Worm (Caenorhabditis elegans) whole organism, L2 larva: Measurements from ENCODE around the gene C55A6.10.

ENCODE experiments used
- F13H6.1 ChIP-seq: sonication (generic microtip); optimal IDR thresholded peaks from 2 replicates; lab custom pipeline; 2016; ENCODE audit warnings: missing genetic modification characterization, missing compliant biosample characterization
- ZK546.5 ChIP-seq: sonication (generic microtip); optimal IDR thresholded peaks from 2 replicates; lab custom pipeline; 2017; ENCODE audit warnings: missing biosample characterization, missing genetic modification characterization
- ama-1 ChIP-seq: fragments of 150-350 bp; optimal IDR thresholded peaks from 2 replicates; lab custom pipeline; 2018; ENCODE audit warnings: inconsistent platforms
- elt-3 ChIP-seq: sonication (generic microtip); optimal IDR thresholded peaks from 2 replicates; lab custom pipeline; 2017; ENCODE audit warnings: missing biosample characterization, missing genetic modification characterization
- lin-13 ChIP-seq: fragments of 150-350 bp; optimal IDR thresholded peaks from 2 replicates; lab custom pipeline; 2014; ENCODE audit warnings: missing biosample characterization, missing genetic modification reagents, missing genetic modification characterization
- lin-39 ChIP-seq: fragments of 150-350 bp; optimal IDR thresholded peaks from 2 replicates; lab custom pipeline; 2014; ENCODE audit warnings: missing biosample characterization, missing genetic modification reagents, missing genetic modification characterization
- lsy-2 ChIP-seq, 2 experiments: fragments of 150-350 bp in 1 of 2; sonication (generic microtip) in 1 of 2; optimal IDR thresholded peaks; 2 replicates each; lab custom pipeline; 2014 to 2017; ENCODE audit warnings: missing biosample characterization in 2 of 2, missing genetic modification characterization in 2 of 2
- nhr-10 ChIP-seq: sonication (generic microtip); optimal IDR thresholded peaks from 2 replicates; lab custom pipeline; 2017; ENCODE audit warnings: missing biosample characterization, missing genetic modification characterization
- nhr-237 ChIP-seq: fragments of 150-350 bp; optimal IDR thresholded peaks from 2 replicates; lab custom pipeline; 2014; ENCODE audit warnings: missing biosample characterization, missing genetic modification characterization
- snpc-4 ChIP-seq: fragments of 150-350 bp; optimal IDR thresholded peaks from 2 replicates; lab custom pipeline; 2014; ENCODE audit warnings: missing biosample characterization, missing genetic modification characterization
- zag-1 ChIP-seq: fragments of 150-350 bp; optimal IDR thresholded peaks from 2 replicates; lab custom pipeline; 2014; ENCODE audit warnings: missing biosample characterization, missing genetic modification characterization
- ztf-4 ChIP-seq: fragments of 150-350 bp; optimal IDR thresholded peaks from 2 replicates; lab custom pipeline; 2014; ENCODE audit warnings: missing biosample characterization, missing genetic modification characterization

DNA sequence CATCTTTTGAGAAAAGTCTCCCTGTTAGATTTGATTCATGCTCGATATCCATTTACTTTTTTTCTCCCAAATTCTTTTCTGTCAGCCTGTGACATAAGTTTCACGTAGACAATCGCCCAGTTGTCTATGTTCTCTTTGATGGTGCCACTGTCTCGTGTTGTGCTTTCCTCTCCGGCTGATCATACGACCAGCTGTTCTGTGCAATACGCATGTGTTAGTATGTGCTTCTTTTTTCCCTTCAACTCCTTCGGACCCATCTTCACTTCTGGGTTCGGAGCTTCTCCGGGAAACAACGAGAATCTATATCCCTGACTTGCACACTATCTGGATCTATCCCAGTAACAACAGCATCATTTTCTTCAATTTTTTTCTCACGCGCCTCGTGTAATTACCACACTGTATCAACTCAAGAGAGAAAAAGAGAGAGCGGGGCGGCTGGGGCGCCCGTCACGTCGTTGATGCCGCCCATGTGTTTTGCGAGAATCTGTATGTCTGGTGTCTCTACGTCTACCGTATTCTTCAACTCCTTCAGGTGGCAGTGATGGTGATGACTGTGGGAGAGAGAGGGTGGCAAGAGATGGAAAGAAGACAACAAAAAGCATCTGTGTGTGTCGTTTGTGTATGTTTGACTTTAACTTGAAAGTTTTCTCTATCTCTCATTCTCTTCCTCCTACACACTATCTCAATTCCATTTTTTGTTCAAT, 26.8 kb downstream of the C55A6.10 start:
- no peak for TF ChIP-seq ama-1 (lab: Kevin White, UChicago)
- peak; percentile 38 for TF ChIP-seq ztf-4 (tag; lab: Kevin White, UChicago)
- no peak for TF ChIP-seq ZK546.5
- TF ChIP-seq zag-1 (tag; lab: Kevin White, UChicago): no peak
- TF ChIP-seq nhr-10 (tag; lab: Kevin White, UChicago): no peak
- no peak for TF ChIP-seq nhr-237 (tag; lab: Kevin White, UChicago)
- peak; percentile 96 for TF ChIP-seq F13H6.1 (tag; lab: Kevin White, UChicago)
- TF ChIP-seq lin-13 (GFP tag; lab: Kevin White, UChicago): peak; percentile 76
- no peak for TF ChIP-seq elt-3 (tag; lab: Kevin White, UChicago)
- TF ChIP-seq lin-39 (tag; lab: Kevin White, UChicago): no peak
- no peak for TF ChIP-seq snpc-4 (tag; lab: Kevin White, UChicago)
- TF ChIP-seq lsy-2 (tag; optimal IDR thresholded peaks at IDR 0.05; lab: Kevin White, UChicago): peak; percentile 13 to 80
